Fruit fly (Drosophila melanogaster) whole organism, embryonic: ENCODE data around the gene CG17029.

Experiments used
- Aef1 ChIP-seq: fragments of 200-800 bp; sonication (Bioruptor generic); IDR thresholded peaks from 3 replicates; pipeline ENCODE4 v1.3.6; 2022; ENCODE audit warnings: missing biosample characterization, missing genetic modification characterization
- Blimp-1 ChIP-seq: fragments of 200-800 bp; sonication (Bioruptor generic); optimal IDR thresholded peaks from 3 replicates; lab custom pipeline; 2018; ENCODE audit warnings: missing biosample characterization, missing genetic modification characterization, mild to moderate bottlenecking, moderate library complexity, missing genetic modification reagents
- CG11247 ChIP-seq: fragments of 200-800 bp; sonication (Bioruptor generic); IDR thresholded peaks from 2 replicates; pipeline ENCODE4 v1.3.6; 2022; ENCODE audit warnings: missing biosample characterization, missing genetic modification characterization
- CG12744 ChIP-seq: fragments of 200-800 bp; sonication (Bioruptor generic); optimal IDR thresholded peaks from 2 replicates; lab custom pipeline; 2016; ENCODE audit warnings: missing biosample characterization, missing genetic modification characterization
- CG12769 ChIP-seq: fragments of 200-800 bp; sonication (Bioruptor generic); optimal IDR thresholded peaks from 2 replicates; lab custom pipeline; 2019; ENCODE audit warnings: missing biosample characterization, mild to moderate bottlenecking, missing genetic modification characterization, moderate library complexity
- CG13287 ChIP-seq: fragments of 200-800 bp; sonication (Bioruptor generic); IDR thresholded peaks from 2 replicates; pipeline ENCODE4 v1.3.6; 2022; ENCODE audit warnings: missing biosample characterization, missing genetic modification characterization; ENCODE audit not compliant: partially characterized antibody
- CG13894 ChIP-seq: fragments of 200-800 bp; sonication (Bioruptor generic); optimal IDR thresholded peaks from 3 replicates; lab custom pipeline; 2018; ENCODE audit warnings: missing biosample characterization, mild to moderate bottlenecking, missing genetic modification characterization, moderate library complexity
- CG14441 ChIP-seq: fragments of 200-800 bp; sonication (Bioruptor generic); IDR thresholded peaks from 2 replicates; pipeline ENCODE4 v1.3.6; 2022; ENCODE audit warnings: missing biosample characterization, missing genetic modification characterization
- CG32767 ChIP-seq: fragments of 200-800 bp; sonication (Bioruptor generic); IDR thresholded peaks from 2 replicates; pipeline ENCODE4 v1.3.6; 2022; ENCODE audit warnings: missing biosample characterization, missing genetic modification characterization
- CG3847 ChIP-seq: fragments of 200-800 bp; sonication (Bioruptor generic); IDR thresholded peaks from 2 replicates; pipeline ENCODE4 v1.3.6; 2022; ENCODE audit warnings: missing biosample characterization, missing genetic modification characterization
- CG42726 ChIP-seq: fragments of 200-800 bp; sonication (Bioruptor generic); IDR thresholded peaks from 2 replicates; pipeline ENCODE4 v1.3.6; 2022; ENCODE audit warnings: missing biosample characterization, missing genetic modification characterization; ENCODE audit not compliant: partially characterized antibody
- CG6765 ChIP-seq: fragments of 200-800 bp; sonication (Bioruptor generic); optimal IDR thresholded peaks from 3 replicates; lab custom pipeline; 2017; ENCODE audit warnings: missing biosample characterization, mild to moderate bottlenecking, missing genetic modification characterization
- CG7271 ChIP-seq: fragments of 200-800 bp; sonication (Bioruptor generic); optimal IDR thresholded peaks from 2 replicates; lab custom pipeline; 2018; ENCODE audit warnings: missing biosample characterization, mild to moderate bottlenecking, missing genetic modification characterization, moderate library complexity
- Doc2 ChIP-seq: fragments of 200-800 bp; sonication (Bioruptor generic); IDR thresholded peaks from 2 replicates; pipeline ENCODE4 v1.3.6; 2022; ENCODE audit warnings: missing biosample characterization, missing genetic modification characterization
- MTF-1 ChIP-seq: fragments of 200-800 bp; sonication (Bioruptor generic); optimal IDR thresholded peaks from 2 replicates; lab custom pipeline; 2018; ENCODE audit warnings: missing biosample characterization, mild to moderate bottlenecking, missing genetic modification characterization, borderline replicate concordance
- Mes4 ChIP-seq: fragments of 200-800 bp; sonication (Bioruptor generic); optimal IDR thresholded peaks from 2 replicates; lab custom pipeline; 2016; ENCODE audit warnings: missing biosample characterization, missing genetic modification characterization
- Opbp ChIP-seq: fragments of 200-800 bp; sonication (Bioruptor generic); IDR thresholded peaks from 3 replicates; pipeline ENCODE4 v1.3.6; 2022; ENCODE audit warnings: missing biosample characterization, missing genetic modification characterization; ENCODE audit not compliant: partially characterized antibody
- Stat92E ChIP-seq, 3 experiments: fragments of >200 bp in 2 of 3; fragments of 200-800 bp in 1 of 3; sonication (Bioruptor generic) in 1 of 3; optimal IDR thresholded peaks; 2 replicates each; lab custom pipeline; 2017 to 2019; ENCODE audit warnings: missing biosample characterization in 3 of 3, missing genetic modification characterization in 3 of 3, mild to moderate bottlenecking in 1 of 3, moderate library complexity in 1 of 3
- Xbp1 ChIP-seq: fragments of 200-800 bp; sonication (Bioruptor generic); optimal IDR thresholded peaks from 3 replicates; lab custom pipeline; 2016; ENCODE audit warnings: missing biosample characterization, mild to moderate bottlenecking, missing genetic modification characterization
- ac ChIP-seq: fragments of 200-800 bp; sonication (Bioruptor generic); optimal IDR thresholded peaks from 3 replicates; lab custom pipeline; 2017; ENCODE audit warnings: missing biosample characterization, mild to moderate bottlenecking, missing genetic modification characterization
- ato ChIP-seq: fragments of 200-800 bp; sonication (Bioruptor generic); IDR thresholded peaks from 2 replicates; pipeline ENCODE4 v1.3.6; 2022; ENCODE audit warnings: missing biosample characterization, missing genetic modification characterization; ENCODE audit not compliant: partially characterized antibody
- caup ChIP-seq: fragments of 200-800 bp; sonication (Bioruptor generic); optimal IDR thresholded peaks from 3 replicates; lab custom pipeline; 2017; ENCODE audit warnings: missing biosample characterization, mild to moderate bottlenecking, missing genetic modification characterization, moderate library complexity; ENCODE audit not compliant: severe bottlenecking
- cg ChIP-seq: fragments of 200-800 bp; sonication (Bioruptor generic); optimal IDR thresholded peaks from 3 replicates; lab custom pipeline; 2019; ENCODE audit warnings: missing biosample characterization, mild to moderate bottlenecking, missing genetic modification characterization, moderate library complexity
- chinmo ChIP-seq: fragments of 200-800 bp; sonication (Bioruptor generic); IDR thresholded peaks from 4 replicates; pipeline ENCODE4 v1.3.6; 2022; ENCODE audit warnings: missing biosample characterization, missing genetic modification characterization; ENCODE audit not compliant: partially characterized antibody
- ci ChIP-seq: fragments of 200-800 bp; sonication (Bioruptor generic); IDR thresholded peaks from 3 replicates; pipeline ENCODE4 v1.3.6; 2022; ENCODE audit warnings: missing biosample characterization, missing genetic modification characterization
- dpn ChIP-seq, 2 experiments: fragments of 200-800 bp; sonication (Bioruptor generic); optimal IDR thresholded peaks; 3 replicates each; lab custom pipeline; 2016; ENCODE audit warnings: missing biosample characterization in 2 of 2, missing genetic modification characterization in 2 of 2
- fd3F ChIP-seq: fragments of 200-800 bp; sonication (Bioruptor generic); optimal IDR thresholded peaks from 2 replicates; lab custom pipeline; 2018; ENCODE audit warnings: missing biosample characterization, mild to moderate bottlenecking, missing genetic modification characterization, moderate library complexity
- grn ChIP-seq: fragments of 200-800 bp; sonication (Bioruptor generic); optimal IDR thresholded peaks from 3 replicates; lab custom pipeline; 2017; ENCODE audit warnings: missing biosample characterization, missing genetic modification characterization
- gsb-n ChIP-seq: fragments of 200-800 bp; sonication (Bioruptor generic); optimal IDR thresholded peaks from 3 replicates; lab custom pipeline; 2018; ENCODE audit warnings: missing biosample characterization, mild to moderate bottlenecking, missing genetic modification characterization
- knrl ChIP-seq: fragments of 200-800 bp; sonication (Bioruptor generic); IDR thresholded peaks from 3 replicates; pipeline ENCODE4 v1.3.6; 2022; ENCODE audit warnings: missing biosample characterization, missing genetic modification characterization; ENCODE audit not compliant: partially characterized antibody
- mam ChIP-seq: fragments of 200-800 bp; sonication (Bioruptor generic); optimal IDR thresholded peaks from 3 replicates; lab custom pipeline; 2016; ENCODE audit warnings: missing biosample characterization, missing genetic modification characterization
- mirr ChIP-seq: fragments of 200-800 bp; sonication (Bioruptor generic); optimal IDR thresholded peaks from 3 replicates; lab custom pipeline; 2018; ENCODE audit warnings: missing biosample characterization, mild to moderate bottlenecking, missing genetic modification characterization
- oc ChIP-seq: fragments of 200-800 bp; sonication (Bioruptor generic); optimal IDR thresholded peaks from 2 replicates; lab custom pipeline; 2018; ENCODE audit warnings: missing biosample characterization, mild to moderate bottlenecking, missing genetic modification characterization, moderate library complexity
- odd ChIP-seq: fragments of 200-800 bp; sonication (Bioruptor generic); optimal IDR thresholded peaks from 2 replicates; lab custom pipeline; 2017; ENCODE audit warnings: missing biosample characterization, mild to moderate bottlenecking, missing genetic modification characterization
- otp ChIP-seq: fragments of 200-800 bp; sonication (Bioruptor generic); IDR thresholded peaks from 3 replicates; pipeline ENCODE4, ENCODE4 v1.3.6; 2022; ENCODE audit warnings: missing biosample characterization, missing genetic modification characterization
- p53 ChIP-seq: fragments of 200-800 bp; sonication (Bioruptor generic); optimal IDR thresholded peaks from 2 replicates; lab custom pipeline; 2016; ENCODE audit warnings: missing biosample characterization, missing genetic modification characterization
- pan ChIP-seq, 4 experiments: fragments of >200 bp in 3 of 4; fragments of 200-800 bp in 1 of 4; sonication (Bioruptor generic) in 1 of 4; optimal IDR thresholded peaks in 3 of 4; IDR thresholded peaks in 1 of 4; 2 replicates each; pipeline versions ENCODE4 v1.3.6 to Lab custom; 2017 to 2022; ENCODE audit warnings: missing biosample characterization in 2 of 4, missing genetic modification characterization in 2 of 4, mixed read lengths in 1 of 4
- prd ChIP-seq, 3 experiments: fragments of >200 bp in 2 of 3; fragments of 200-800 bp in 1 of 3; sonication (Bioruptor generic) in 1 of 3; optimal IDR thresholded peaks in 2 of 3; IDR thresholded peaks in 1 of 3; 2 replicates in 2 of 3; 3 replicates in 1 of 3; pipeline versions ENCODE4 v1.3.6 to Lab custom; 2017 to 2022; ENCODE audit warnings: missing biosample characterization in 1 of 3, missing genetic modification characterization in 1 of 3
- ranshi ChIP-seq: fragments of 200-800 bp; sonication (Bioruptor generic); IDR thresholded peaks from 2 replicates; pipeline ENCODE4 v1.3.6; 2022; ENCODE audit warnings: missing biosample characterization, missing genetic modification characterization
- rib ChIP-seq: fragments of 200-800 bp; sonication (Bioruptor generic); IDR thresholded peaks from 2 replicates; pipeline ENCODE4 v1.3.6; 2022; ENCODE audit warnings: missing biosample characterization, missing genetic modification characterization
- sc ChIP-seq, 3 experiments: fragments of >200 bp in 2 of 3; fragments of 200-800 bp in 1 of 3; sonication (Bioruptor generic) in 1 of 3; optimal IDR thresholded peaks; 2 replicates in 2 of 3; 3 replicates in 1 of 3; lab custom pipeline; 2017; ENCODE audit warnings: mild to moderate bottlenecking in 1 of 3, missing biosample characterization in 1 of 3, missing genetic modification characterization in 1 of 3, missing genetic modification reagents in 1 of 3
- slp2 ChIP-seq: fragments of 200-800 bp; sonication (Bioruptor generic); optimal IDR thresholded peaks from 2 replicates; lab custom pipeline; 2016; ENCODE audit warnings: missing biosample characterization, missing genetic modification characterization
- sob ChIP-seq: fragments of 200-800 bp; sonication (Bioruptor generic); IDR thresholded peaks from 2 replicates; pipeline ENCODE4 v1.3.6; 2022; ENCODE audit warnings: missing biosample characterization, missing genetic modification characterization
- tll ChIP-seq, 2 experiments: fragments of 200-800 bp in 1 of 2; fragments of >200 bp in 1 of 2; sonication (Bioruptor generic) in 1 of 2; optimal IDR thresholded peaks; 2 replicates each; lab custom pipeline; 2017 to 2019; ENCODE audit warnings: missing biosample characterization in 2 of 2, missing genetic modification characterization in 2 of 2, mild to moderate bottlenecking in 1 of 2, moderate library complexity in 1 of 2
- vvl ChIP-seq: fragments of 200-800 bp; sonication (Bioruptor generic); IDR thresholded peaks from 2 replicates; pipeline ENCODE4 v1.3.6; 2022; ENCODE audit warnings: missing biosample characterization, missing genetic modification characterization

Gene CG17029

dm6 chr3L:16023020-16023648, 46.5 kb downstream of the CG17029 start, which contains the start of gene Notum (continued):
- no peak for TF ChIP-seq CG6765 (GFP tag; lab: Kevin White, UChicago)
- TF ChIP-seq caup (GFP tag; lab: Kevin White, UChicago) = peak; percentile 0
- TF ChIP-seq p53 (GFP tag; lab: Kevin White, UChicago) = no peak
- TF ChIP-seq CG7271 (tag; lab: Kevin White, UChicago) = peak; percentile 17
- 0 out of 2 replicates have a peak, but pooled peaks have one; percentile 15 for TF ChIP-seq ranshi (GFP tag; lab: Robert Waterston, UW)
- TF ChIP-seq pan (optimal IDR thresholded peaks at IDR 0.05; lab: Kevin White, UChicago) = peak in 1 of 2 experiments; percentile 27
- peak in 1 of 2 experiments; percentile 30 for TF ChIP-seq pan (GFP tag; optimal IDR thresholded peaks at IDR 0.05 in 1 of 2, IDR thresholded peaks at IDR 0.05 in 1 of 2)
- TF ChIP-seq tll (GFP tag; optimal IDR thresholded peaks at IDR 0.05; lab: Kevin White, UChicago) = no peak
- TF ChIP-seq CG11247 (GFP tag; lab: Robert Waterston, UW) = 0 out of 2 replicates have a peak, but pooled peaks have one; percentile 37
- peak; percentile 13 for TF ChIP-seq MTF-1 (GFP tag; lab: Kevin White, UChicago)
- 0 out of 2 replicates have a peak, but pooled peaks have one; percentile 11 for TF ChIP-seq sob (GFP tag; lab: Robert Waterston, UW)
- TF ChIP-seq grn (GFP tag; lab: Kevin White, UChicago) = peak; percentile 27
- no peak for TF ChIP-seq Blimp-1
- TF ChIP-seq CG13894 (tag; lab: Kevin White, UChicago) = no peak
- peak; percentile 11 for TF ChIP-seq Mes4 (GFP tag; lab: Kevin White, UChicago)
- peak; percentile 34 for TF ChIP-seq oc
- TF ChIP-seq CG32767 (GFP tag; lab: Robert Waterston, UW) = 0 out of 2 replicates have a peak, but pooled peaks have one; percentile 18
- TF ChIP-seq Stat92E (GFP tag; optimal IDR thresholded peaks at IDR 0.05; lab: Kevin White, UChicago) = peak in 1 of 3 experiments; percentile 63
- TF ChIP-seq chinmo (GFP tag; lab: Robert Waterston, UW) = 0 out of 4 replicates have a peak, but pooled peaks have one; percentile 70
- peak; percentile 41; the same call in 1 of the 2 replicates for TF ChIP-seq rib (GFP tag; lab: Robert Waterston, UW)
- no peak for TF ChIP-seq Aef1
- TF ChIP-seq otp (GFP tag; lab: Robert Waterston, UW) = peak; percentile 20; the same call in 1 of the 3 replicates
- TF ChIP-seq ato (GFP tag; lab: Robert Waterston, UW) = peak; percentile 28; the same call in 1 of the 2 replicates
- no peak for TF ChIP-seq mam (GFP tag; lab: Kevin White, UChicago)
- peak; percentile 15; the same call in 1 of the 2 replicates for TF ChIP-seq CG13287 (GFP tag; lab: Robert Waterston, UW)
- no peak for TF ChIP-seq sc (optimal IDR thresholded peaks at IDR 0.05; lab: Kevin White, UChicago)
- no peak for TF ChIP-seq sc (GFP tag; optimal IDR thresholded peaks at IDR 0.05; lab: Kevin White, UChicago)
- TF ChIP-seq ci (GFP tag; lab: Robert Waterston, UW) = peak; percentile 40; the same call in 1 of the 3 replicates
- TF ChIP-seq CG12744 (GFP tag; lab: Kevin White, UChicago) = no peak
- 0 out of 2 replicates have a peak, but pooled peaks have one; percentile 11 for TF ChIP-seq CG14441 (GFP tag; lab: Robert Waterston, UW)
- no peak for TF ChIP-seq fd3F (GFP tag; lab: Kevin White, UChicago)
- peak; percentile 44 for TF ChIP-seq vvl (GFP tag; lab: Robert Waterston, UW)
- peak; percentile 33; the same call in 1 of the 3 replicates for TF ChIP-seq Opbp (GFP tag; lab: Robert Waterston, UW)
- 0 out of 2 replicates have a peak, but pooled peaks have one; percentile 7 for TF ChIP-seq CG42726 (GFP tag; lab: Robert Waterston, UW)
- TF ChIP-seq odd (GFP tag; lab: Kevin White, UChicago) = peak; percentile 21
- TF ChIP-seq Xbp1 (GFP tag; lab: Kevin White, UChicago) = no peak
- TF ChIP-seq slp2 (GFP tag; lab: Kevin White, UChicago) = no peak
- no peak for TF ChIP-seq CG3847
- peak; percentile 18 for TF ChIP-seq gsb-n (tag; lab: Kevin White, UChicago)
- no peak for TF ChIP-seq mirr (GFP tag; lab: Kevin White, UChicago)
- no peak for TF ChIP-seq Doc2 (GFP tag; lab: Robert Waterston, UW)
- peak; percentile 33 for TF ChIP-seq cg
- no peak for TF ChIP-seq prd (optimal IDR thresholded peaks at IDR 0.05; lab: Kevin White, UChicago)
- peak; percentile 9; the same call in 1 of the 3 replicates for TF ChIP-seq prd (GFP tag; IDR thresholded peaks at IDR 0.05; lab: Robert Waterston, UW)
- TF ChIP-seq CG12769 (tag; lab: Kevin White, UChicago) = no peak
- no peak for TF ChIP-seq dpn (GFP tag; optimal IDR thresholded peaks at IDR 0.05; lab: Kevin White, UChicago)
- peak; percentile 43; the same call in 2 of the 3 replicates for TF ChIP-seq knrl (GFP tag; lab: Robert Waterston, UW)
- TF ChIP-seq ac (GFP tag; lab: Kevin White, UChicago) = peak; percentile 3
